Worm (Caenorhabditis elegans): ENCODE results near the gene ZK637.12.

ce11 chrIII:8956146-8956646, 32.2 kb downstream of the ZK637.12 start, which contains the start of the genes ZK643.5 and ZK643.2:
- TF ChIP-seq elt-2 (tag; optimal IDR thresholded peaks at IDR 0.05) (no peak), hlh-4 (tag; optimal IDR thresholded peaks at IDR 0.05) (no peak), fos-1 (tag; optimal IDR thresholded peaks at IDR 0.05) (peak; percentile 21), nhr-76 (tag; optimal IDR thresholded peaks at IDR 0.05) (no peak), skn-1 (tag; optimal IDR thresholded peaks at IDR 0.05) (peak; percentile 71), nhr-11 (tag; optimal IDR thresholded peaks at IDR 0.05) (no peak), alr-1 (tag; optimal IDR thresholded peaks at IDR 0.05; ENCODE audit: borderline replicate concordance) (no peak), nhr-90 (tag; optimal IDR thresholded peaks at IDR 0.05; ENCODE audit: poor library complexity) (peak; percentile 47), mdl-1 (tag; optimal IDR thresholded peaks at IDR 0.05) (peak in 1 of 2 experiments; percentile 67), pqm-1 (tag; optimal IDR thresholded peaks at IDR 0.05) (no peak), snpc-4 (tag; optimal IDR thresholded peaks at IDR 0.05) (no peak), blmp-1 (tag; optimal IDR thresholded peaks at IDR 0.05) (peak; percentile 70)

Data from whole organism, L1 larva.